Worm (Caenorhabditis elegans): Measurements from ENCODE around the gene grl-3.
A peak's percentile ranks its signal among the peaks of the same experiment; 100 is the strongest.

The grl-3 gene

DNA sequence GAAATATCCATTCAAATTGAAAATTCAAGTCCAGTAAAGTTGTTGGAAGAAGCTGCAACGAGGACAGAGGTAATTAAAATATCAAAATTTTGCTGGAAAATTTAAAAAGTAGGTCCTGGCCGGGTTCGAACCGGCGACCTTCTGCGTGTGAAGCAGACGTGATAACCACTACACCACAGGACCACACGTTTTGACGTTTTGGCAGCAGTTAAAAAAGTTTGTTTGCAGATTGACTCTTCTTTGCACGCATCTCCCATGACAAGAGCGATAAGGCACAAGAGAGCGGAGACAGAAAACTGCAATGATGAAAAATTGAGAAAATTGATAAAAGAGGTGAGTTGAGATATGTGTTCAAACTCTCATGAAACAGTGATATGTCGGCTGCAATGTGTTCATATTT lies 814 bp downstream of the grl-3 start:
- TF ChIP-seq hlh-13 (GFP tag; optimal IDR thresholded peaks at IDR 0.05) (no peak), ama-1 (optimal IDR thresholded peaks at IDR 0.05) (no peak), elt-2 (tag; optimal IDR thresholded peaks at IDR 0.05) (peak; percentile 63)

DNA sequence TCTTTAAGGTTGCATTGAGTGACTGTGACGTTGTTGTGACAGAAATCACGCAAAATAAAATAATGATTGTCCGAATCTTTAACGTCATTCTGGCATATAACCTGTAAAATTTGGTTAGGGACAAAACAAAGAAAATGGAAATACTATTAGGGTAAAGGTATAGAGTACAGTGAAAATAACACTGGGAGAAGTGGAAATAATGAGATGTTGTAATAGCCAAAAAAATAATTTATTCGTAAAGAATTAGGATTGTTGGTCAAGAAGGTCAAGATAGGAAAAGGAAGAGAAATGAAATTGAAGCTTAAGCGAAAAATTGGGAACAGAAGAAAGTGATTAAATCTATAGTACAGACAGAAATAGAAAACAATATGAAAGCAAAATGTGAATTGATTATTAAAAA lies 3.7 kb downstream of the grl-3 start, which contains the start of gene deg-3:
Gene deg-3, minus strand, starts transcription at position 101 of the 400 bp plus-strand sequence.
- TF ChIP-seq C38D4.7 (GFP tag; optimal IDR thresholded peaks at IDR 0.05) (no peak), ceh-30 (tag; optimal IDR thresholded peaks at IDR 0.05) (no peak), gmeb-2 (tag; optimal IDR thresholded peaks at IDR 0.05) (no peak)

DNA sequence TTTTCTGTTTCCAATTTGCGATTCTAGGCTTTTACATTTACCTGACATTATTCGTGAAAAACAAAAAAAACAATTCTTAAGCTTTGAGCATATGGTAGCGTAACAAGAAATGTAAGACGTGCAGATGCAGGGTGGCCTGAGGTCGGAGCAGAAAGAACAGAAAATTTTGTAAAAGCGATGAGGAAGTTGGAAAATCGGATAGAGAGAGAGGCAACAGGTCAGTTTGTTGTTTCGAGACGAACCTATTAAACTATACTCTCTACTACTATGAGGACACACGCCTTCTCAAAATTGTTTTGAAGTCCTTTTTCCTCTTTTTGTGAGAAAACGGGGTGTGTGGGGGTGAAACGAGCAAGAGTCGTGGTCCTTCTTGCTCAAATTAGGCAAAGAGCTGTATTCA lies 10.3 kb downstream of the grl-3 start, which contains the start of gene des-2:
Gene des-2, minus strand, starts transcription at position 101 of the 400 bp plus-strand sequence.
- TF ChIP-seq C08G9.2 (tag; optimal IDR thresholded peaks at IDR 0.05), result no peak
- no peak for TF ChIP-seq tbx-2 (tag; optimal IDR thresholded peaks at IDR 0.05)
- TF ChIP-seq dmd-4 (tag; optimal IDR thresholded peaks at IDR 0.05; ENCODE audit: borderline replicate concordance), result no peak
- TF ChIP-seq sox-4 (tag; optimal IDR thresholded peaks at IDR 0.05), result no peak
- no peak for TF ChIP-seq pqm-1 (tag; optimal IDR thresholded peaks at IDR 0.05)
- TF ChIP-seq hlh-8 (tag; optimal IDR thresholded peaks at IDR 0.05), result no peak
- no peak for TF ChIP-seq elt-2 (tag; optimal IDR thresholded peaks at IDR 0.05)
- TF ChIP-seq madf-2 (tag; optimal IDR thresholded peaks at IDR 0.05), result no peak
- TF ChIP-seq tbx-7 (tag; optimal IDR thresholded peaks at IDR 0.05), result no peak
- no peak for TF ChIP-seq pha-4 (tag; optimal IDR thresholded peaks at IDR 0.05)
- no peak for TF ChIP-seq hlh-15 (tag; optimal IDR thresholded peaks at IDR 0.05)
- TF ChIP-seq sdc-2 (tag; optimal IDR thresholded peaks at IDR 0.05), result no peak
- TF ChIP-seq dve-1 (tag; optimal IDR thresholded peaks at IDR 0.05), result no peak
- no peak for TF ChIP-seq odd-2 (tag; optimal IDR thresholded peaks at IDR 0.05)
- no peak for TF ChIP-seq ceh-2 (tag; optimal IDR thresholded peaks at IDR 0.05)
- TF ChIP-seq unc-55 (GFP tag; optimal IDR thresholded peaks at IDR 0.05), result no peak
- TF ChIP-seq F13H6.1 (tag; optimal IDR thresholded peaks at IDR 0.05), result no peak
- TF ChIP-seq pha-2 (tag; optimal IDR thresholded peaks at IDR 0.05), result no peak

DNA sequence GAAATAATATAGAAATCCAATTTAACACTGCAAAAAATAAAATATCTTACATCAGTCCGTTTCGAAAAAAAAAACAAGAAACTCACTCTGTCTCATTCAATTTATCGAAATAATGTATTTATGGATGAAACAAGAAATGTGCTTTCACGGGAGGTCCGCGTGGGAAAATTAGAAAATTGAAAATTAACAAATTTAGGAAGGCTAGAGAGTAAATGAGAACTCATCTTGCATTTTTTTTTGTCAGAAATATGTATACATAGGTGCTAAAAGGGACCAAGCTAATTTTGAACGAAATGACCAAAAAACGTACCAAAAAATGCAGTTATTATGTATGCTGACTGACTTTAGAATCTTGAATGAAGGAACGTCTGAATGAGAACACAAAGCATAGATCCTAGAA lies 13.3 kb downstream of the grl-3 start, which contains the start of gene T26H10.2:
Gene T26H10.2, minus strand, starts transcription at position 101 of the 400 bp plus-strand sequence.
- TF ChIP-seq fax-1 (tag; optimal IDR thresholded peaks at IDR 0.05) (no peak), pat-9 (tag; optimal IDR thresholded peaks at IDR 0.05) (no peak), sdc-2 (tag; optimal IDR thresholded peaks at IDR 0.05) (no peak), ref-2 (tag; optimal IDR thresholded peaks at IDR 0.05) (no peak), mec-3 (tag; optimal IDR thresholded peaks at IDR 0.05; ENCODE audit: borderline replicate concordance) (no peak), pax-1 (tag; optimal IDR thresholded peaks at IDR 0.05) (no peak), hlh-8 (tag; optimal IDR thresholded peaks at IDR 0.05) (no peak), pros-1 (tag; optimal IDR thresholded peaks at IDR 0.05) (no peak), npax-4 (tag; optimal IDR thresholded peaks at IDR 0.05) (no peak), hlh-6 (tag; optimal IDR thresholded peaks at IDR 0.05) (no peak), nhr-232 (tag; optimal IDR thresholded peaks at IDR 0.05) (no peak), ceh-34 (tag; optimal IDR thresholded peaks at IDR 0.05) (no peak), dmd-4 (tag; optimal IDR thresholded peaks at IDR 0.05; ENCODE audit: borderline replicate concordance) (no peak), zip-5 (tag; optimal IDR thresholded peaks at IDR 0.05) (no peak), ttx-3 (tag; optimal IDR thresholded peaks at IDR 0.05) (no peak), lin-11 (tag; optimal IDR thresholded peaks at IDR 0.05) (no peak), C08G9.2 (tag; optimal IDR thresholded peaks at IDR 0.05) (no peak), ceh-48 (tag; optimal IDR thresholded peaks at IDR 0.05) (no peak)

DNA sequence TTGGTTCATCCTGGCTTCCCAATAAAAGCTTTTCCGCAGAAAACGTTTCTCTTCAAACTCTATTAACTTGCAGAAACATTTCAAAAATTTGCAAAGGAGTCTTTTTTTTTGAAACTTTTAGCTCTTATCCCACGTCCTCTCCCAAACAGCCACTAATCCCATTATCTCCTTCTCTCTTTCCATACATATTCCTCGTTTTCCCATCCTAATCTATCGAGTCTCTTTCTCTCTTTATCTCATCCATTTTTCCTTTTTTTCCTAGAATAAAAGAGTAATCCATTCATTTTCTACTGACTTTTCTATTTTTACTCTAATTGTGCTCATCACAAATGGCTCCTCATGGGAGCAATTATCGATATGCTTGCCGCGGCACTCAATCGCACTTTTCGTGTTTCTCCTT lies 17.4 kb downstream of the grl-3 start:
- TF ChIP-seq T23F11.4 (GFP tag; optimal IDR thresholded peaks at IDR 0.05) (no peak), ceh-34 (tag; optimal IDR thresholded peaks at IDR 0.05) (no peak), Y22D7AL.16 (tag; optimal IDR thresholded peaks at IDR 0.05) (no peak), madf-2 (tag; optimal IDR thresholded peaks at IDR 0.05) (no peak), ets-4 (tag; optimal IDR thresholded peaks at IDR 0.05) (no peak), ref-2 (tag; optimal IDR thresholded peaks at IDR 0.05) (no peak), nhr-232 (tag; optimal IDR thresholded peaks at IDR 0.05) (no peak), ceh-31 (tag; optimal IDR thresholded peaks at IDR 0.05) (peak; percentile 19), ceh-24 (tag; optimal IDR thresholded peaks at IDR 0.05) (no peak), unc-55 (GFP tag; optimal IDR thresholded peaks at IDR 0.05) (no peak), C08G9.2 (tag; optimal IDR thresholded peaks at IDR 0.05) (no peak), unc-42 (tag; optimal IDR thresholded peaks at IDR 0.05) (peak; percentile 83), ama-1 (optimal IDR thresholded peaks at IDR 0.05) (no peak), hlh-30 (tag; optimal IDR thresholded peaks at IDR 0.05; ENCODE audit: insufficient read depth) (no peak), lim-6 (tag; optimal IDR thresholded peaks at IDR 0.05) (no peak), pha-2 (tag; optimal IDR thresholded peaks at IDR 0.05) (no peak), unc-3 (GFP tag; conservative IDR thresholded peaks at IDR 0.05) (no peak), unc-3 (tag; optimal IDR thresholded peaks at IDR 0.05) (no peak)
